Fruit fly (Drosophila melanogaster): ENCODE measurements around the gene JhI-21.

Gene JhI-21

dm6 chr2L:12065683-12066386, 10.0 kb upstream of the JhI-21 start (continued):
- TF ChIP-seq CG31224 (GFP tag; IDR thresholded peaks at IDR 0.05) (no peak), ash1 (GFP tag; optimal IDR thresholded peaks at IDR 0.05) (no peak), pfk (GFP tag; optimal IDR thresholded peaks at IDR 0.05) (no peak), unpg (GFP tag; optimal IDR thresholded peaks at IDR 0.05) (peak; percentile 47), sob (GFP tag; IDR thresholded peaks at IDR 0.05) (no peak), Hr3 (GFP tag; optimal IDR thresholded peaks at IDR 0.05) (peak; percentile 24), hb (GFP tag; IDR thresholded peaks at IDR 0.05; ENCODE audit: partially characterized antibody) (no peak), Nf-YB (GFP tag; optimal IDR thresholded peaks at IDR 0.05) (peak; percentile 42), CG13894 (tag; optimal IDR thresholded peaks at IDR 0.05) (no peak)

DNA sequence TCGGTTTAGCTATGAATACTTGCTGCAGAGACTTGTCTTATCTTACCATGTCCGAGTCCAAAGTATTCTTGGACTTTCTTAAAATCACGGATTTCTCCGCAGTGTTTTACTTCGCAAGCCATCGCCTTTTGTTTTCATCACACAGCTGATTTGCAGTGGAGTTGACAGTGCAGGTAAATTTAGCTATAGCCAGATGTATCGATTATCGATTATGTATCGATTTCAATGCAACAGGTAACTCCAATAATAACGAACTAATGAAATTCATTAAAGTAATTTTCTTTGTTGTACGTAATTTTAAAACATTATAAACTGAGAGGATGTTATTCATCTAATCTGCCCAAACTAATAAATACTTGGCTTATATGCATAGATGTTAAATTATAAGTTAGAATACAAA, 7.2 kb upstream of the JhI-21 start, which contains the start of gene Rab3-GAP:
Rab3-GAP (minus strand) TSS at position 150 of the 400 bp plus-strand sequence.
- TF ChIP-seq CG4820 (GFP tag; optimal IDR thresholded peaks at IDR 0.05) (no peak), bsh (GFP tag; optimal IDR thresholded peaks at IDR 0.05) (peak in 1 of 2 experiments; percentile 39), CG13424 (tag; optimal IDR thresholded peaks at IDR 0.05) (peak; percentile 30), CG8290 (GFP tag; optimal IDR thresholded peaks at IDR 0.05) (peak; percentile 26), CG8290 (tag; optimal IDR thresholded peaks at IDR 0.05) (no peak), dysf (GFP tag; IDR thresholded peaks at IDR 0.05) (no peak; the same call in 2 of the 3 replicates), CG10147 (GFP tag; optimal IDR thresholded peaks at IDR 0.05) (peak; percentile 7), CG15601 (tag; optimal IDR thresholded peaks at IDR 0.05) (peak; percentile 29), CG12942 (GFP tag; optimal IDR thresholded peaks at IDR 0.05) (peak; percentile 34), CG12769 (tag; optimal IDR thresholded peaks at IDR 0.05) (no peak), lilli (GFP tag; optimal IDR thresholded peaks at IDR 0.05) (peak; percentile 37), CG15514 (GFP tag; optimal IDR thresholded peaks at IDR 0.05) (peak; percentile 60), tna (GFP tag; IDR thresholded peaks at IDR 0.05; ENCODE audit: partially characterized antibody) (peak; percentile 55), CG12155 (GFP tag; optimal IDR thresholded peaks at IDR 0.05) (peak; percentile 22), NC2β (GFP tag; optimal IDR thresholded peaks at IDR 0.05) (no peak), tap (tag; optimal IDR thresholded peaks at IDR 0.05) (peak; percentile 4), Asciz (GFP tag; optimal IDR thresholded peaks at IDR 0.05) (peak; percentile 36), CG18619 (GFP tag; optimal IDR thresholded peaks at IDR 0.05) (no peak), CG12236 (GFP tag; optimal IDR thresholded peaks at IDR 0.05) (no peak), CG10979 (tag; optimal IDR thresholded peaks at IDR 0.05) (peak; percentile 23), odd (GFP tag; optimal IDR thresholded peaks at IDR 0.05) (no peak), gcm (GFP tag; optimal IDR thresholded peaks at IDR 0.05) (peak; percentile 22), yki (optimal IDR thresholded peaks at IDR 0.05) (no peak), MTF-1 (GFP tag; optimal IDR thresholded peaks at IDR 0.05; ENCODE audit: borderline replicate concordance) (no peak), NC2α (GFP tag; optimal IDR thresholded peaks at IDR 0.05) (no peak), Ada2b (GFP tag; IDR thresholded peaks at IDR 0.05) (0 out of 2 replicates have a peak, but pooled peaks have one; percentile 4), Fer1 (GFP tag; optimal IDR thresholded peaks at IDR 0.05) (peak; percentile 60), kah (GFP tag; optimal IDR thresholded peaks at IDR 0.05) (peak; percentile 63), gsb (GFP tag; IDR thresholded peaks at IDR 0.05) (no peak), scrt (GFP tag; optimal IDR thresholded peaks at IDR 0.05) (peak; percentile 95), mirr (GFP tag; optimal IDR thresholded peaks at IDR 0.05) (no peak), slbo (GFP tag; IDR thresholded peaks at IDR 0.05) (peak; percentile 66), CG14710 (tag; optimal IDR thresholded peaks at IDR 0.05) (peak; percentile 51), CG10267 (tag; optimal IDR thresholded peaks at IDR 0.05) (peak; percentile 60), CG30403 (GFP tag; optimal IDR thresholded peaks at IDR 0.05) (peak; percentile 29), ind (GFP tag; optimal IDR thresholded peaks at IDR 0.05) (peak; percentile 11), Myb (GFP tag; optimal IDR thresholded peaks at IDR 0.05) (peak; percentile 9), Sry-β (GFP tag; optimal IDR thresholded peaks at IDR 0.05) (peak; percentile 97), nerfin-1 (tag; optimal IDR thresholded peaks at IDR 0.05) (peak; percentile 62)
